Fruit fly (Drosophila melanogaster) whole organism, embryonic: ENCODE data around the gene CG14511.
A peak's percentile ranks its signal among the peaks of the same experiment; 100 is the strongest.

ENCODE experiments used
- Adf1 ChIP-seq: fragments of 200-800 bp; sonication (Bioruptor generic); IDR thresholded peaks from 2 replicates; pipeline ENCODE4 v1.3.6; 2022; ENCODE audit warnings: missing biosample characterization, missing genetic modification characterization
- B-H2 ChIP-seq: fragments of 200-800 bp; sonication (Bioruptor generic); optimal IDR thresholded peaks from 2 replicates; lab custom pipeline; 2018; ENCODE audit warnings: missing biosample characterization, mild to moderate bottlenecking, missing genetic modification characterization
- BEAF-32 ChIP-seq: fragments of 200-800 bp; sonication (Bioruptor generic); optimal IDR thresholded peaks from 3 replicates; lab custom pipeline; 2017; ENCODE audit warnings: missing biosample characterization, missing genetic modification characterization, mild to moderate bottlenecking, moderate library complexity, missing genetic modification reagents
- CG11093 ChIP-seq: fragments of 200-800 bp; sonication (Bioruptor generic); IDR thresholded peaks from 3 replicates; pipeline ENCODE4 v1.3.6; 2022; ENCODE audit warnings: missing biosample characterization, missing genetic modification characterization
- CG11398 ChIP-seq: fragments of 200-800 bp; sonication (Bioruptor generic); optimal IDR thresholded peaks from 2 replicates; lab custom pipeline; 2016; ENCODE audit warnings: missing biosample characterization, missing genetic modification characterization
- CG15011 ChIP-seq: fragments of 200-800 bp; sonication (Bioruptor generic); optimal IDR thresholded peaks from 3 replicates; lab custom pipeline; 2018; ENCODE audit warnings: missing biosample characterization, mild to moderate bottlenecking, missing genetic modification characterization
- CG1602 ChIP-seq: fragments of 200-800 bp; sonication (Bioruptor generic); optimal IDR thresholded peaks from 3 replicates; lab custom pipeline; 2016; ENCODE audit warnings: missing biosample characterization, missing genetic modification characterization
- CG16779 ChIP-seq: fragments of 200-800 bp; sonication (Bioruptor generic); IDR thresholded peaks from 2 replicates; pipeline ENCODE4 v1.3.6; 2022; ENCODE audit warnings: missing biosample characterization, missing genetic modification characterization
- CG17359 ChIP-seq: fragments of 200-800 bp; sonication (Bioruptor generic); optimal IDR thresholded peaks from 3 replicates; lab custom pipeline; 2018; ENCODE audit warnings: missing biosample characterization, mild to moderate bottlenecking, missing genetic modification characterization, moderate library complexity
- CG18599 ChIP-seq: fragments of 200-800 bp; sonication (Bioruptor generic); optimal IDR thresholded peaks from 3 replicates; lab custom pipeline; 2017; ENCODE audit warnings: missing biosample characterization, missing genetic modification characterization, mild to moderate bottlenecking, moderate library complexity, missing genetic modification reagents
- CG18619 ChIP-seq: fragments of 200-800 bp; sonication (Bioruptor generic); optimal IDR thresholded peaks from 3 replicates; lab custom pipeline; 2017; ENCODE audit warnings: missing biosample characterization, mild to moderate bottlenecking, missing genetic modification characterization
- CG2875 ChIP-seq: fragments of 200-800 bp; sonication (Bioruptor generic); optimal IDR thresholded peaks from 2 replicates; lab custom pipeline; 2017; ENCODE audit warnings: missing biosample characterization, mild to moderate bottlenecking, missing genetic modification characterization, missing genetic modification reagents
- CG3726 ChIP-seq: fragments of 200-800 bp; sonication (Bioruptor generic); IDR thresholded peaks from 3 replicates; pipeline ENCODE4, ENCODE4 v1.3.6; 2022; ENCODE audit warnings: missing biosample characterization, missing genetic modification characterization
- CG3847 ChIP-seq: fragments of 200-800 bp; sonication (Bioruptor generic); IDR thresholded peaks from 2 replicates; pipeline ENCODE4 v1.3.6; 2022; ENCODE audit warnings: missing biosample characterization, missing genetic modification characterization
- CG3995 ChIP-seq: fragments of 200-800 bp; sonication (Bioruptor generic); optimal IDR thresholded peaks from 3 replicates; lab custom pipeline; 2016; ENCODE audit warnings: missing biosample characterization, missing genetic modification characterization
- CG6254 ChIP-seq: fragments of 200-800 bp; sonication (Bioruptor generic); optimal IDR thresholded peaks from 3 replicates; lab custom pipeline; 2017; ENCODE audit warnings: mild to moderate bottlenecking, missing biosample characterization, missing genetic modification reagents, missing genetic modification characterization
- CG8089 ChIP-seq: fragments of 200-800 bp; sonication (Bioruptor generic); optimal IDR thresholded peaks from 3 replicates; lab custom pipeline; 2016; ENCODE audit warnings: missing biosample characterization, missing genetic modification characterization
- CG8765 ChIP-seq: fragments of 200-800 bp; sonication (Bioruptor generic); IDR thresholded peaks from 2 replicates; pipeline ENCODE4 v1.3.6; 2022; ENCODE audit warnings: missing biosample characterization, missing genetic modification characterization
- CG9609 ChIP-seq: fragments of 200-800 bp; sonication (Bioruptor generic); optimal IDR thresholded peaks from 3 replicates; lab custom pipeline; 2016; ENCODE audit warnings: missing biosample characterization, missing genetic modification characterization
- D ChIP-seq, 2 experiments: fragments of 200-800 bp in 1 of 2; fragments of >200 bp in 1 of 2; sonication (Bioruptor generic) in 1 of 2; optimal IDR thresholded peaks; 2 replicates in 1 of 2; 3 replicates in 1 of 2; lab custom pipeline; 2017; ENCODE audit warnings: mild to moderate bottlenecking in 1 of 2, missing biosample characterization in 1 of 2, missing genetic modification characterization in 1 of 2, missing genetic modification reagents in 1 of 2
- Dbx ChIP-seq: fragments of 200-800 bp; sonication (Bioruptor generic); IDR thresholded peaks from 3 replicates; pipeline ENCODE4 v1.3.6; 2022; ENCODE audit warnings: missing biosample characterization, missing genetic modification characterization
- Deaf1 ChIP-seq: fragments of 200-800 bp; optimal IDR thresholded peaks from 3 replicates; lab custom pipeline; 2019; ENCODE audit warnings: missing biosample characterization, mild to moderate bottlenecking, missing genetic modification characterization, moderate library complexity
- Dip2 ChIP-seq: fragments of 200-800 bp; sonication (Bioruptor generic); IDR thresholded peaks from 2 replicates; pipeline ENCODE4 v1.3.6; 2022; ENCODE audit warnings: missing biosample characterization, missing genetic modification characterization
- E2f2 ChIP-seq: fragments of 200-800 bp; sonication (Bioruptor generic); IDR thresholded peaks from 2 replicates; pipeline ENCODE4 v1.3.6; 2022; ENCODE audit warnings: missing biosample characterization, missing genetic modification characterization
- Ets97D ChIP-seq: fragments of 200-800 bp; sonication (Bioruptor generic); optimal IDR thresholded peaks from 3 replicates; lab custom pipeline; 2016; ENCODE audit warnings: missing biosample characterization, missing genetic modification characterization
- Hey ChIP-seq: fragments of 200-800 bp; sonication (Bioruptor generic); optimal IDR thresholded peaks from 3 replicates; lab custom pipeline; 2018; ENCODE audit warnings: missing biosample characterization, mild to moderate bottlenecking, missing genetic modification characterization
- Med ChIP-seq: fragments of 200-800 bp; sonication (Bioruptor generic); peaks from one replicate; lab custom pipeline; 2016; ENCODE audit warnings: missing biosample characterization, missing genetic modification characterization, mild to moderate bottlenecking, inconsistent platforms, moderate library complexity
- Nf-YC ChIP-seq: fragments of 200-800 bp; optimal IDR thresholded peaks from 3 replicates; lab custom pipeline; 2019; ENCODE audit warnings: missing biosample characterization, mild to moderate bottlenecking, missing genetic modification characterization, moderate library complexity
- Ravus ChIP-seq: fragments of 200-800 bp; sonication (Bioruptor generic); IDR thresholded peaks from 2 replicates; pipeline ENCODE4 v1.3.6; 2022; ENCODE audit warnings: missing biosample characterization, missing genetic modification characterization
- Rfx ChIP-seq: fragments of 200-800 bp; sonication (Bioruptor generic); IDR thresholded peaks from 2 replicates; pipeline ENCODE4 v1.3.6; 2022; ENCODE audit warnings: missing biosample characterization, missing genetic modification characterization
- ac ChIP-seq: fragments of 200-800 bp; sonication (Bioruptor generic); optimal IDR thresholded peaks from 3 replicates; lab custom pipeline; 2017; ENCODE audit warnings: missing biosample characterization, mild to moderate bottlenecking, missing genetic modification characterization
- bigmax ChIP-seq: fragments of 200-800 bp; sonication (Bioruptor generic); optimal IDR thresholded peaks from 2 replicates; lab custom pipeline; 2018; ENCODE audit warnings: missing biosample characterization, mild to moderate bottlenecking, missing genetic modification characterization
- cwo ChIP-seq: fragments of 200-800 bp; sonication (Bioruptor generic); optimal IDR thresholded peaks from 3 replicates; lab custom pipeline; 2017; ENCODE audit warnings: missing biosample characterization, missing genetic modification characterization, mild to moderate bottlenecking, moderate library complexity, missing genetic modification reagents
- fd3F ChIP-seq: fragments of 200-800 bp; sonication (Bioruptor generic); optimal IDR thresholded peaks from 2 replicates; lab custom pipeline; 2018; ENCODE audit warnings: missing biosample characterization, mild to moderate bottlenecking, missing genetic modification characterization, moderate library complexity
- grau ChIP-seq: fragments of 200-800 bp; optimal IDR thresholded peaks from 3 replicates; lab custom pipeline; 2019; ENCODE audit warnings: missing biosample characterization, mild to moderate bottlenecking, missing genetic modification characterization, moderate library complexity
- h ChIP-seq: fragments of >200 bp; optimal IDR thresholded peaks from 2 replicates; lab custom pipeline; 2017
- hbn ChIP-seq: fragments of 200-800 bp; sonication (Bioruptor generic); IDR thresholded peaks from 2 replicates; pipeline ENCODE4 v1.3.6; 2022; ENCODE audit warnings: missing biosample characterization, missing genetic modification characterization; ENCODE audit not compliant: partially characterized antibody
- kah ChIP-seq: fragments of 200-800 bp; sonication (Bioruptor generic); optimal IDR thresholded peaks from 2 replicates; lab custom pipeline; 2018; ENCODE audit warnings: missing biosample characterization, mild to moderate bottlenecking, missing genetic modification characterization
- lbe ChIP-seq: fragments of 200-800 bp; sonication (Bioruptor generic); optimal IDR thresholded peaks from 2 replicates; lab custom pipeline; 2016; ENCODE audit warnings: missing biosample characterization, mild to moderate bottlenecking, missing genetic modification characterization
- odd ChIP-seq: fragments of 200-800 bp; sonication (Bioruptor generic); optimal IDR thresholded peaks from 2 replicates; lab custom pipeline; 2017; ENCODE audit warnings: missing biosample characterization, mild to moderate bottlenecking, missing genetic modification characterization
- pros ChIP-seq: fragments of 200-800 bp; sonication (Bioruptor generic); optimal IDR thresholded peaks from 3 replicates; lab custom pipeline; 2019; ENCODE audit warnings: missing biosample characterization, mild to moderate bottlenecking, missing genetic modification characterization, moderate library complexity
- schlank ChIP-seq: fragments of 200-800 bp; sonication (Bioruptor generic); optimal IDR thresholded peaks from 2 replicates; lab custom pipeline; 2018; ENCODE audit warnings: missing biosample characterization, mild to moderate bottlenecking, missing genetic modification characterization
- sim ChIP-seq: fragments of 200-800 bp; sonication (Bioruptor generic); IDR thresholded peaks from 2 replicates; pipeline ENCODE4 v1.3.6; 2022; ENCODE audit warnings: missing biosample characterization, missing genetic modification characterization
- sna ChIP-seq: fragments of 200-800 bp; sonication (Bioruptor generic); IDR thresholded peaks from 2 replicates; pipeline ENCODE4 v1.3.6; 2022; ENCODE audit warnings: missing biosample characterization, missing genetic modification characterization; ENCODE audit not compliant: partially characterized antibody
- sug ChIP-seq: fragments of 200-800 bp; optimal IDR thresholded peaks from 2 replicates; lab custom pipeline; 2019; ENCODE audit warnings: missing biosample characterization, mild to moderate bottlenecking, missing genetic modification characterization, moderate library complexity
- tio ChIP-seq: fragments of 200-800 bp; sonication (Bioruptor generic); optimal IDR thresholded peaks from 2 replicates; lab custom pipeline; 2017; ENCODE audit warnings: missing biosample characterization, missing genetic modification characterization, inconsistent platforms
- tll ChIP-seq, 2 experiments: fragments of 200-800 bp in 1 of 2; fragments of >200 bp in 1 of 2; sonication (Bioruptor generic) in 1 of 2; optimal IDR thresholded peaks; 2 replicates each; lab custom pipeline; 2017 to 2019; ENCODE audit warnings: missing biosample characterization in 2 of 2, missing genetic modification characterization in 2 of 2, mild to moderate bottlenecking in 1 of 2, moderate library complexity in 1 of 2
- tx ChIP-seq: fragments of 200-800 bp; sonication (Bioruptor generic); optimal IDR thresholded peaks from 2 replicates; lab custom pipeline; 2016; ENCODE audit warnings: missing biosample characterization, missing genetic modification characterization

The CG14511 gene

DNA sequence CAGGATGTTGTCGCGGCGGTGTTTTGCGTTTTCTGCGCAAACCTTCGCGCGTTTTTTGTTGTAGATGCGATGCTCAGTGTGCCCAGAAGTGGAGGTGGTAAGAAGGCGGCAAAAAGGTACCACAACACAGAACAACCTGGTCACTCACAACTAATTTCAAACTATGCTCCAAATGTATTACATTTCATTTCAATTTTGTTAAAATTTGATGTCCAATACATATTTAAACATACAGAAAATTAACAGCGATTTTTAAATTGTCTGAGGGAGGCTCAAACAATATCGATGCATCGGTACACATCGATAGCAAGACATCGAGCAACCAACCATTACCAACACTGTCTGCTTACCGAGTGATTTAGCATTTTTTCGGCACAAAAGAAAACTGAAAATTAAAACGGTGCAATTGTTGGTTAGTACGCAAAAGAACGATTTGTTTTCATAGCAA lies 6.5 kb upstream of the CG14511 start, which contains the start of the genes Slbp and Rpn2 (continued):
- TF ChIP-seq CG6254 (GFP tag; lab: Kevin White, UChicago): no peak
- TF ChIP-seq sna (GFP tag; lab: Robert Waterston, UW): peak; percentile 92
- peak; percentile 52 for TF ChIP-seq CG18599 (GFP tag; lab: Kevin White, UChicago)
- TF ChIP-seq Ets97D (GFP tag; lab: Kevin White, UChicago): peak; percentile 87
- TF ChIP-seq Med (GFP tag; lab: Kevin White, UChicago): peak; percentile 93
- peak; percentile 62 for TF ChIP-seq B-H2
- no peak for TF ChIP-seq Dip2 (GFP tag; lab: Robert Waterston, UW)

DNA sequence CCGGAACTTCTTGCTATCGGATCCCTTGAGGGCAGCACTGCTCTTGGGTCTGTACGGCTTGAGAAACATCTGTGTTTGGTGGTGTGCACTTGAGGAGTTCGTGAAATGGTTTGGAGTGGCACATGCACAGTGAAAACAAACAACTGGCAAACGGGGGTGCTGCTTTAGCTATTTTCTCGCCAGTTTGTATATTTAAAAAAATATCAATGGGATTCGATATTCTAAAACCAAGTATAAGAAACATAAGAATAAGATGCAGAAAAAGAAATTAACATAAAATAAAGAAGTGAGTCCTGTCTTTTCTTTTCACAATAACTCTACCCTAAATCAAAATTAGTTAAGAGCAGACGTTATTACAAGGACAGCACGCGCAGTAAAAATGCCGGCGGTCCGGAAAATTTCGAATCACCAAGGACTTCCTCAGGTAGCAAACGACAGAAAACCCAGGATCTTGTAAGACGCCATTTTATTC lies 5.0 kb upstream of the CG14511 start, which contains the start of gene eIF2D:
Gene eIF2D, minus strand, starts transcription at position 174 of the 472 bp plus-strand sequence.
- TF ChIP-seq pros (GFP tag; lab: Kevin White, UChicago) (peak; percentile 90), CG3995 (no peak), kah (GFP tag; lab: Kevin White, UChicago) (peak; percentile 30), tx (GFP tag; lab: Kevin White, UChicago) (no peak), h (lab: Kevin White, UChicago) (no peak), bigmax (no peak), odd (no peak), ac (peak; percentile 24), hbn (no peak), sug (tag; lab: Kevin White, UChicago) (peak; percentile 51), Adf1 (no peak), CG1602 (peak; percentile 22), grau (tag; lab: Kevin White, UChicago) (peak; percentile 69), Rfx (GFP tag; lab: Robert Waterston, UW) (peak; percentile 76), BEAF-32 (GFP tag; lab: Kevin White, UChicago) (peak; percentile 34), CG3726 (no peak), CG11398 (no peak), Ravus (no peak), CG8765 (GFP tag; lab: Robert Waterston, UW) (no peak), CG16779 (GFP tag; lab: Robert Waterston, UW) (0 out of 2 replicates have a peak, but pooled peaks have one; percentile 14), CG15011 (GFP tag; lab: Kevin White, UChicago) (no peak), tio (no peak), Deaf1 (tag; lab: Kevin White, UChicago) (no peak), lbe (peak; percentile 24), E2f2 (GFP tag; lab: Robert Waterston, UW) (peak; percentile 50; the same call in 1 of the 2 replicates), cwo (GFP tag; lab: Kevin White, UChicago) (peak; percentile 21), CG9609 (no peak), CG8089 (GFP tag; lab: Kevin White, UChicago) (no peak), fd3F (GFP tag; lab: Kevin White, UChicago) (peak; percentile 32), sim (no peak), schlank (tag; lab: Kevin White, UChicago) (no peak), tll (GFP tag; optimal IDR thresholded peaks at IDR 0.05; lab: Kevin White, UChicago) (no peak), sna (GFP tag; lab: Robert Waterston, UW) (no peak; the same call in 1 of the 2 replicates), CG18619 (GFP tag; lab: Kevin White, UChicago) (no peak), Nf-YC (peak; percentile 50), Hey (no peak), CG3847 (peak; percentile 30; the same call in 1 of the 2 replicates), CG17359 (tag; lab: Kevin White, UChicago) (peak; percentile 63), CG11093 (GFP tag; lab: Robert Waterston, UW) (no peak), D (optimal IDR thresholded peaks at IDR 0.05; lab: Kevin White, UChicago) (no peak), D (GFP tag; optimal IDR thresholded peaks at IDR 0.05; lab: Kevin White, UChicago) (peak; percentile 46), Dbx (GFP tag; lab: Robert Waterston, UW) (no peak; the same call in 2 of the 3 replicates), CG2875 (GFP tag; lab: Kevin White, UChicago) (no peak)
